Worm (Caenorhabditis elegans): ENCODE data around the gene C29F3.3.

- TF ChIP-seq sma-9 (GFP tag; optimal IDR thresholded peaks at IDR 0.05) (no peak), sma-9 (tag; optimal IDR thresholded peaks at IDR 0.05) (no peak), nhr-12 (tag; optimal IDR thresholded peaks at IDR 0.05) (no peak), ceh-16 (tag; optimal IDR thresholded peaks at IDR 0.05) (no peak), dmd-4 (tag; optimal IDR thresholded peaks at IDR 0.05) (no peak), lin-39 (tag; optimal IDR thresholded peaks at IDR 0.05) (no peak), unc-39 (tag; optimal IDR thresholded peaks at IDR 0.05) (no peak), nhr-237 (tag; optimal IDR thresholded peaks at IDR 0.05) (no peak), nhr-6 (tag; optimal IDR thresholded peaks at IDR 0.05) (no peak), Y55F3AM.14 (GFP tag; optimal IDR thresholded peaks at IDR 0.05) (no peak)
Measured at ce11 chrV:15395347-15395746, 48.2 kb upstream of the C29F3.3 start, which contains the start of gene cyb-3.

Data from whole organism, L2 larva.